Worm (Caenorhabditis elegans) whole organism, midembryonic: ENCODE measurements around the gene srh-211.

ENCODE experiments used
- T22C8.4 ChIP-seq: fragments of 200-800 bp; sonication (Bioruptor generic); IDR thresholded peaks from 2 replicates; pipeline ENCODE4 v1.3.6; 2022; ENCODE audit warnings: missing genetic modification characterization, missing compliant biosample characterization
- cog-1 ChIP-seq: sonication (generic microtip); optimal IDR thresholded peaks from 2 replicates; lab custom pipeline; 2016; ENCODE audit warnings: missing genetic modification characterization, missing compliant biosample characterization
- flt-1 ChIP-seq: fragments of 200-800 bp; sonication (Bioruptor generic); IDR thresholded peaks from 2 replicates; pipeline ENCODE4 v1.3.6; 2022; ENCODE audit warnings: missing genetic modification characterization, missing compliant biosample characterization
- med-1 ChIP-seq: sonication (generic microtip); optimal IDR thresholded peaks from 2 replicates; lab custom pipeline; 2017; ENCODE audit warnings: missing genetic modification characterization, mild to moderate bottlenecking, missing compliant biosample characterization, antibody characterized with exemption, missing genetic modification reagents; ENCODE audit not compliant: insufficient read depth
- tab-1 ChIP-seq: fragments of 200-800 bp; sonication (Bioruptor generic); IDR thresholded peaks from 2 replicates; pipeline ENCODE4 v1.3.6; 2022; ENCODE audit warnings: missing genetic modification characterization, missing compliant biosample characterization

DNA sequence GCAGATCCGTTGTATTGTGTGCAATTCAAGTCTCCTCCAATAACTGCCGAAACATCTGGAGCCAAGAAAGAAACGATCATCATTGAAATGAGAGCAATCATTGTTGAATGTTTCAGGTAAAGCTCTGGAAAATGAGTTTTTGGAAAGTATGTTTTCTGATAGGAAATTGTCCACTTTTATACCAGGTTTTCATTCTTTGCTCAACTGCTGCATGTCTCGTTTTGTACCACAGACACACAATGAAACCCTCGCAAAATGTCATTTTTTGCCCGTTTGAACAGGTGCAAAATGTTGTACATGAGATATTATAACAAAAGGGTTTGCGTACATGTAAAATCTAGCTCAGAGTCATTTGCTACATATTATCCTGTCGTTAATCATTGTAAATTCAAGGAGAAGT, 39.4 kb upstream of the srh-211 start, which contains the start of gene T05B4.10:
- no peak for TF ChIP-seq T22C8.4 (GFP tag; lab: Robert Waterston, UW)
- no peak for TF ChIP-seq flt-1 (GFP tag; lab: Robert Waterston, UW)
- TF ChIP-seq med-1 (GFP tag; lab: Kevin White, UChicago), result no peak
- TF ChIP-seq tab-1 (GFP tag; lab: Robert Waterston, UW), result no peak
- no peak for TF ChIP-seq cog-1 (tag; lab: Kevin White, UChicago)
